Fruit fly (Drosophila melanogaster) whole organism: Measurements from ENCODE around the gene CG46426.

Source experiments
- Dll ChIP-seq: fragments of >200 bp; optimal IDR thresholded peaks from 2 replicates; lab custom pipeline; 2017
- pan ChIP-seq: fragments of >200 bp; optimal IDR thresholded peaks from 2 replicates; lab custom pipeline; 2017
- usp ChIP-seq: fragments of >200 bp; optimal IDR thresholded peaks from 2 replicates; lab custom pipeline; 2017; ENCODE audit warnings: missing biosample characterization, missing genetic modification characterization, mixed read lengths

DNA sequence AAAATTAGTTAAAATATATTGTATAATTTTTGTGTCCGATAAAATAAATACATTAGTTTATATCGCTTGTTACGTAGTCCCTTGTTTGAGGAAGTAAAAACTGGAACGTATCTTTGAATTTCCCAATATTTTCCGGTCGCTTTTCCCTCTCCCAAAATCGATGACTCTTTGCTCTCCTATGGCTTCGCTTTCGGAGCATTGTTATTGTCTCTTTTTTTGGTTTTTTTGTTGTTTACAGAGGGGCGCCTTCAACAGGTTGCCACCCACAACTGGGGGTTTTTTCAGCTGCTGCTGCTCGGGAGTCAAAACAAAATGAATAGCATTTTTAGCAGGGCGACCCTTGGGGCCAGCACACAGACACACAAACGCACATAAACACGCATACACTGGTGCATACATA is 32.3 kb downstream of the CG46426 start:
- TF ChIP-seq pan (lab: Kevin White, UChicago), result no peak
- no peak for TF ChIP-seq usp (GFP tag; lab: Kevin White, UChicago)
- no peak for TF ChIP-seq Dll (lab: Kevin White, UChicago)
